Worm (Caenorhabditis elegans) whole organism, L4 larva: Measurements from ENCODE around the gene T28D6.4.
A peak's percentile ranks its signal among the peaks of the same experiment; 100 is the strongest.

Experiments used
- F49E8.2 ChIP-seq: sonication (generic microtip); optimal IDR thresholded peaks from 2 replicates; lab custom pipeline; 2016; ENCODE audit warnings: missing compliant biosample characterization, mild to moderate bottlenecking, missing genetic modification characterization, borderline replicate concordance
- R02D3.7 ChIP-seq: fragments of 150-350 bp; sonication (generic microtip); optimal IDR thresholded peaks from 3 replicates; lab custom pipeline; 2014; ENCODE audit warnings: missing biosample characterization, missing genetic modification characterization
- hlh-30 ChIP-seq: sonication (generic microtip); optimal IDR thresholded peaks from 2 replicates; lab custom pipeline; 2017; ENCODE audit warnings: antibody characterized with exemption, mild to moderate bottlenecking, missing genetic modification characterization, missing compliant biosample characterization; ENCODE audit not compliant: insufficient read depth
- lin-13 ChIP-seq: fragments of 150-350 bp; optimal IDR thresholded peaks from 2 replicates; lab custom pipeline; 2014; ENCODE audit warnings: missing biosample characterization, missing genetic modification reagents, missing genetic modification characterization
- lsy-2 ChIP-seq, 2 experiments: fragments of 150-350 bp in 1 of 2; sonication (generic microtip) in 1 of 2; optimal IDR thresholded peaks; 2 replicates each; lab custom pipeline; 2014 to 2017; ENCODE audit warnings: missing biosample characterization in 2 of 2, missing genetic modification characterization in 2 of 2
- skn-1 ChIP-seq: fragments of 150-350 bp; optimal IDR thresholded peaks from 2 replicates; lab custom pipeline; 2014; ENCODE audit warnings: missing biosample characterization, missing genetic modification characterization
- spr-1 ChIP-seq: sonication (generic microtip); optimal IDR thresholded peaks from 2 replicates; lab custom pipeline; 2016; ENCODE audit warnings: mild to moderate bottlenecking, missing genetic modification characterization, missing compliant biosample characterization
- ztf-11 ChIP-seq: fragments of 150-350 bp; optimal IDR thresholded peaks from 2 replicates; lab custom pipeline; 2014; ENCODE audit warnings: missing biosample characterization, missing genetic modification characterization

ce11 chrIII:11352840-11353239 lies 7.4 kb upstream of the T28D6.4 start:
- TF ChIP-seq hlh-30 = peak; percentile 45
- TF ChIP-seq skn-1 (tag; lab: Kevin White, UChicago) = no peak
- TF ChIP-seq ztf-11 (tag; lab: Kevin White, UChicago) = no peak
- peak; percentile 43 for TF ChIP-seq lin-13 (GFP tag; lab: Kevin White, UChicago)
- TF ChIP-seq spr-1 (tag; lab: Kevin White, UChicago) = no peak
- TF ChIP-seq F49E8.2 = no peak
- peak in 1 of 2 experiments; percentile 24 for TF ChIP-seq lsy-2 (tag; optimal IDR thresholded peaks at IDR 0.05; lab: Kevin White, UChicago)
- TF ChIP-seq R02D3.7 (tag; lab: Kevin White, UChicago) = no peak
